Worm (Caenorhabditis elegans) whole organism, mixed stage, embryonic: Measurements from ENCODE around the gene dmsr-3.
"Not testable (repeated sequence)": the region's sequence is repeated elsewhere in the genome, so short reads cannot be mapped to it uniquely, and the experiment has no call there.

Source experiments
- M03D4.4 ChIP-seq: sonication (generic microtip); optimal IDR thresholded peaks from 2 replicates; lab custom pipeline; 2017; ENCODE audit warnings: mild to moderate bottlenecking, missing genetic modification characterization, missing compliant biosample characterization
- blmp-1 ChIP-seq: fragments of 150-350 bp; optimal IDR thresholded peaks from 2 replicates; lab custom pipeline; 2014; ENCODE audit warnings: missing biosample characterization, missing genetic modification characterization
- ceh-43 ChIP-seq: fragments of 200-800 bp; sonication (Bioruptor generic); optimal IDR thresholded peaks from 2 replicates; lab custom pipeline; 2018; ENCODE audit warnings: mild to moderate bottlenecking, missing genetic modification characterization, moderate library complexity, missing compliant biosample characterization
- ces-1 ChIP-seq: fragments of 150-350 bp; optimal IDR thresholded peaks from 2 replicates; lab custom pipeline; 2014; ENCODE audit warnings: missing biosample characterization, missing genetic modification reagents, missing genetic modification characterization
- cnd-1 ChIP-seq: fragments of 200-800 bp; sonication (Bioruptor generic); optimal IDR thresholded peaks from 2 replicates; lab custom pipeline; 2018; ENCODE audit warnings: mild to moderate bottlenecking, missing genetic modification characterization, missing compliant biosample characterization
- drap-1 ChIP-seq: fragments of 200-800 bp; sonication (Bioruptor generic); optimal IDR thresholded peaks from 3 replicates; lab custom pipeline; 2018; ENCODE audit warnings: mild to moderate bottlenecking, missing genetic modification characterization, missing compliant biosample characterization
- elt-1 ChIP-seq: sonication (generic microtip); optimal IDR thresholded peaks from 2 replicates; lab custom pipeline; 2017; ENCODE audit warnings: missing genetic modification characterization, mild to moderate bottlenecking, missing compliant biosample characterization, antibody characterized with exemption, moderate library complexity, borderline replicate concordance; ENCODE audit not compliant: insufficient read depth
- elt-3 ChIP-seq: fragments of 150-350 bp; optimal IDR thresholded peaks from 2 replicates; lab custom pipeline; 2014; ENCODE audit warnings: missing biosample characterization, missing genetic modification characterization
- flh-1 ChIP-seq: fragments of 200-800 bp; sonication (Bioruptor generic); optimal IDR thresholded peaks from 2 replicates; lab custom pipeline; 2018; ENCODE audit warnings: mild to moderate bottlenecking, missing genetic modification characterization, moderate library complexity, missing compliant biosample characterization
- ham-2 ChIP-seq: fragments of 200-800 bp; sonication (Bioruptor generic); optimal IDR thresholded peaks from 2 replicates; lab custom pipeline; 2018; ENCODE audit warnings: mild to moderate bottlenecking, missing genetic modification characterization, missing compliant biosample characterization
- hlh-1 ChIP-seq: fragments of 150-350 bp; optimal IDR thresholded peaks from 2 replicates; lab custom pipeline; 2014; ENCODE audit warnings: missing biosample characterization, missing genetic modification reagents, missing genetic modification characterization
- lin-32 ChIP-seq: fragments of 200-800 bp; sonication (Bioruptor generic); optimal IDR thresholded peaks from 2 replicates; lab custom pipeline; 2018; ENCODE audit warnings: mild to moderate bottlenecking, missing genetic modification characterization, missing compliant biosample characterization
- lsy-2 ChIP-seq: fragments of 150-350 bp; optimal IDR thresholded peaks from 2 replicates; lab custom pipeline; 2014; ENCODE audit warnings: missing biosample characterization, missing genetic modification characterization
- mab-5 ChIP-seq: fragments of 150-350 bp; optimal IDR thresholded peaks from 2 replicates; lab custom pipeline; 2014; ENCODE audit warnings: missing biosample characterization, missing genetic modification characterization
- nhr-2 ChIP-seq: fragments of 150-350 bp; optimal IDR thresholded peaks from 2 replicates; lab custom pipeline; 2014; ENCODE audit warnings: missing biosample characterization, missing genetic modification characterization
- nhr-237 ChIP-seq: fragments of 150-350 bp; optimal IDR thresholded peaks from 2 replicates; lab custom pipeline; 2014; ENCODE audit warnings: missing biosample characterization, missing genetic modification characterization
- nhr-28 ChIP-seq: fragments of 150-350 bp; optimal IDR thresholded peaks from 2 replicates; lab custom pipeline; 2014; ENCODE audit warnings: missing biosample characterization, missing genetic modification characterization
- pha-4 ChIP-seq: fragments of 150-350 bp; optimal IDR thresholded peaks from 2 replicates; lab custom pipeline; 2018; ENCODE audit warnings: missing biosample characterization, missing genetic modification reagents, missing genetic modification characterization
- sem-2 ChIP-seq: fragments of 200-800 bp; sonication (Bioruptor generic); optimal IDR thresholded peaks from 2 replicates; lab custom pipeline; 2018; ENCODE audit warnings: mild to moderate bottlenecking, missing genetic modification characterization, missing compliant biosample characterization
- snpc-4 ChIP-seq: fragments of 150-350 bp; optimal IDR thresholded peaks from 2 replicates; lab custom pipeline; 2014; ENCODE audit warnings: missing biosample characterization, missing genetic modification characterization
- sptf-1 ChIP-seq: sonication (generic microtip); optimal IDR thresholded peaks from 2 replicates; lab custom pipeline; 2017; ENCODE audit warnings: mild to moderate bottlenecking, missing genetic modification characterization, moderate library complexity, missing compliant biosample characterization
- tbx-8 ChIP-seq: fragments of 200-800 bp; sonication (Bioruptor generic); optimal IDR thresholded peaks from 2 replicates; lab custom pipeline; 2018; ENCODE audit warnings: mild to moderate bottlenecking, missing genetic modification characterization, moderate library complexity, missing compliant biosample characterization
- unc-39 ChIP-seq: fragments of 150-350 bp; optimal IDR thresholded peaks from 2 replicates; lab custom pipeline; 2014; ENCODE audit warnings: missing biosample characterization, missing genetic modification characterization
- unc-62 ChIP-seq: fragments of 150-350 bp; optimal IDR thresholded peaks from 2 replicates; lab custom pipeline; 2014; ENCODE audit warnings: missing biosample characterization, missing genetic modification reagents, missing genetic modification characterization
- zip-8 ChIP-seq: fragments of 150-350 bp; optimal IDR thresholded peaks from 2 replicates; lab custom pipeline; 2014; ENCODE audit warnings: missing biosample characterization, missing genetic modification characterization
- ztf-11 ChIP-seq: fragments of 150-350 bp; optimal IDR thresholded peaks from 2 replicates; lab custom pipeline; 2014; ENCODE audit warnings: missing biosample characterization, missing genetic modification characterization

dmsr-3 gene

DNA sequence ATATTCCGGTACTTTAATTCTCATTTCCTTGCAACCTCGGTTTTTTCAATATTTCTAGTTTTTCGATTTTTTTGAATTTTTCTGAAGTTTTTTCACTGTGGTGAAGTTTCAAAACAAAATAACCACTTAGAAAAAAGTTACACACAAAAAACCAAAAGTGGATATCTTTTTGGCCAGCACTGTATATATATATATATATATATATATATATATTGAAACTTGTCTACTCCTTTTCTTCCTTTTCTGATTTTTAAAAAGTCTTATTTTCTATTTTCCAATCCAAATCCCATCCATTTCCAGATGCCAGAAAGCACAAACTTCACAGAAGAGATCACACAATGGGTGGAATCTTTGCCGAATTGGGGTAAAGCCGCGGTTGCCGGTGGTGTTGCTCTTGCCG is 47.0 kb downstream of the dmsr-3 start, which contains the start of gene faxc-2:
faxc-2 (plus strand) TSS at position 301 of the 400 bp plus-strand sequence.
- not testable (repeated sequence) for TF ChIP-seq lsy-2, elt-3, zip-8 (tag; lab: Kevin White, UChicago)

- TF ChIP-seq snpc-4 (tag; lab: Kevin White, UChicago) (no peak), lin-32 (no peak), flh-1 (no peak), hlh-1 (tag; lab: Kevin White, UChicago) (no peak), cnd-1 (tag; lab: Kevin White, UChicago) (no peak), ztf-11 (no peak), ceh-43 (GFP tag; lab: Kevin White, UChicago) (no peak), tbx-8 (GFP tag; lab: Kevin White, UChicago) (no peak)
Observed at ce11 chrII:13304339-13304938, 51.6 kb downstream of the dmsr-3 start.

ce11 chrII:13300590-13300989 is 55.4 kb downstream of the dmsr-3 start:
- TF ChIP-seq zip-8 (tag; lab: Kevin White, UChicago): no peak
- no peak for TF ChIP-seq nhr-28 (tag; lab: Kevin White, UChicago)
- TF ChIP-seq unc-39 (tag; lab: Kevin White, UChicago): no peak

DNA sequence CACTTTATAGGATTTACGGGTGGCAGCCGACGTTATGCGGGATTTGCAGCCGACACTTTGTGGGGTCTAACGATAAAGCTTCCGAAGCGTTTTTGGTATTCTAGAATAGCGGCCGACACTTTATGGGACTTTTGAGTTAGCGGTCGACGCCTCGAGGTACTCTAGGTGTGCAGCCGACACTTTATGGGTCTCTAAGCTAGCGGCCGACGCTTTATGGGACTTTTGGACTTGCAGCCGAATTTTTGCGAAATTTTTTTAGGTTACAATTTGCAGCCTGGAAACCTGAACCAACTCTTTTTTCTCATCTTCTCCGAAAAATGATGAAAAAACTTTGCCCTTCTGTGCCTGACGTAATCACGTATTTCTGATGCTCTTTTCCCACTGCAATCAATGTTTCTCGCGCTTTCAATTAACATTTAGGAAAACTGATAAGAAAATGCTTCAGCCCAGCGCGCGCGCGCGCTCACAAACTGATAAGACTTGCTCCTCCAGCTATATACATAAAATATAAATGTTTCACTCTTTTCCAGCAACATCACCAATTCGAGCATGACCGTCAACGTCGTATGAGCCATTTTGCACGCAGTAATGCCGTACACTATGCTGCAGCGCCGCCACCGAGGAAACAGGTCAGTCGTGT is 56.7 kb downstream of the dmsr-3 start:
- TF ChIP-seq unc-39 (tag; lab: Kevin White, UChicago) (no peak), ces-1 (no peak)

- TF ChIP-seq nhr-237 (tag; lab: Kevin White, UChicago) (no peak), ces-1 (no peak), unc-39 (tag; lab: Kevin White, UChicago) (no peak), mab-5 (tag; lab: Kevin White, UChicago) (no peak), nhr-28 (tag; lab: Kevin White, UChicago) (no peak), ham-2 (GFP tag; lab: Kevin White, UChicago) (no peak), drap-1 (GFP tag; lab: Kevin White, UChicago) (no peak), flh-1 (no peak), hlh-1 (tag; lab: Kevin White, UChicago) (no peak), M03D4.4 (tag; lab: Kevin White, UChicago) (no peak), unc-62 (GFP tag; lab: Kevin White, UChicago) (no peak)
Observed at ce11 chrII:13298534-13298933, 57.5 kb downstream of the dmsr-3 start.

DNA sequence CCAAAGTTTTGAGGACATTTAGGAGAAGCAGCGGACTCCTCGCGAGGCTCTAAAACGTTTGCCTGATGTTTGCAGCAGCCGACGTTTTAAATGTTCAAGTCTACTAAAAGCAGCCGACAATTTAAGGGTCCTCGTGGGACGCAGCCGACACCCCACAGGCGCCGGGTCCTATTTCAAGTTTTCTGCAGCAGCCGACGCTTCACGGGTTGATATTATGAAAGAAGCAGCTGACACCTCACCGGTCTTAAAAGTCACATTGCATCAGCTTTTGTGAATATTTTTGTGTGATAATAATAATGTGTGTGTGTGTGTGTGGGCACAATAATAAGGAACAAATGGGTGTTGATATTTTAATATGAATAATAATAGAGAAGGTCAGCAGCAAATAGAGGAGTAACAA is 58.1 kb downstream of the dmsr-3 start:
- no peak for TF ChIP-seq unc-39 (tag; lab: Kevin White, UChicago)

DNA sequence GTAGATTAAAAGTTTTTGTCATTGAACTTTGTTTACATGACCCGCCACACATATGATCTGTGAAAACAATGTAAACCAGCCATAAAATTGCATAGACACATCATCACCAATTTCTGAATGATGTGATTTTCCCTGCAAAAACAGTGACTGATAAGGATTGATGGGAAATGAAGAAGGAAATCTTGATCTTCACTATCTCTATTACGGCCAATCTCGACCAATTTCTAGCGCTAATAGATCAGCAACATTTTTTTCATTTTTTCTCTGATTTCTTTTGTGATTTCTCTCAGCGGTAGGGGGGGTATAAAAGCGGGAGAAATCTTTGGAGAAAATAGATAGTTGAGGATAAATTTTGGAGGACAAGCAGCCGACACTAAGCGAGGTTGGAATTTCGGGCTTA is 58.7 kb downstream of the dmsr-3 start:
- no peak for TF ChIP-seq snpc-4 (tag; lab: Kevin White, UChicago)
- no peak for TF ChIP-seq sem-2
- TF ChIP-seq nhr-2 (tag; lab: Kevin White, UChicago): no peak
- TF ChIP-seq ceh-43 (GFP tag; lab: Kevin White, UChicago): no peak
- no peak for TF ChIP-seq elt-3 (tag; lab: Kevin White, UChicago)
- TF ChIP-seq unc-39 (tag; lab: Kevin White, UChicago): no peak
- TF ChIP-seq pha-4 (tag; lab: Kevin White, UChicago): no peak
- no peak for TF ChIP-seq zip-8 (tag; lab: Kevin White, UChicago)
- TF ChIP-seq lin-32: no peak
- no peak for TF ChIP-seq cnd-1 (tag; lab: Kevin White, UChicago)
- no peak for TF ChIP-seq nhr-28 (tag; lab: Kevin White, UChicago)
- no peak for TF ChIP-seq blmp-1 (tag; lab: Kevin White, UChicago)
- TF ChIP-seq tbx-8 (GFP tag; lab: Kevin White, UChicago): no peak

- no peak for TF ChIP-seq ceh-43 (GFP tag; lab: Kevin White, UChicago)
- peak; percentile 40 for TF ChIP-seq elt-1 (tag; lab: Kevin White, UChicago)
- no peak for TF ChIP-seq sptf-1 (tag; lab: Kevin White, UChicago)
- TF ChIP-seq unc-62 (GFP tag; lab: Kevin White, UChicago): no peak
- no peak for TF ChIP-seq ztf-11
Observed at ce11 chrII:13293502-13293901, 62.5 kb downstream of the dmsr-3 start.
